Worm (Caenorhabditis elegans) whole organism, mixed stage, embryonic: ENCODE data around the gene Y57G11C.1147.

Experiments used
- M03D4.4 ChIP-seq: sonication (generic microtip); optimal IDR thresholded peaks from 2 replicates; lab custom pipeline; 2017; ENCODE audit warnings: mild to moderate bottlenecking, missing genetic modification characterization, missing compliant biosample characterization
- blmp-1 ChIP-seq: fragments of 150-350 bp; optimal IDR thresholded peaks from 2 replicates; lab custom pipeline; 2014; ENCODE audit warnings: missing biosample characterization, missing genetic modification characterization
- elt-1 ChIP-seq: sonication (generic microtip); optimal IDR thresholded peaks from 2 replicates; lab custom pipeline; 2017; ENCODE audit warnings: missing genetic modification characterization, mild to moderate bottlenecking, missing compliant biosample characterization, antibody characterized with exemption, moderate library complexity, borderline replicate concordance; ENCODE audit not compliant: insufficient read depth
- hlh-1 ChIP-seq: fragments of 150-350 bp; optimal IDR thresholded peaks from 2 replicates; lab custom pipeline; 2014; ENCODE audit warnings: missing biosample characterization, missing genetic modification reagents, missing genetic modification characterization
- lsy-2 ChIP-seq: fragments of 150-350 bp; optimal IDR thresholded peaks from 2 replicates; lab custom pipeline; 2014; ENCODE audit warnings: missing biosample characterization, missing genetic modification characterization
- mep-1 ChIP-seq: fragments of 150-350 bp; optimal IDR thresholded peaks from 2 replicates; lab custom pipeline; 2017; ENCODE audit warnings: missing biosample characterization, missing genetic modification reagents, missing genetic modification characterization, inconsistent platforms
- nhr-12 ChIP-seq: fragments of 150-350 bp; optimal IDR thresholded peaks from 2 replicates; lab custom pipeline; 2014; ENCODE audit warnings: missing biosample characterization, missing genetic modification characterization
- nhr-28 ChIP-seq: fragments of 150-350 bp; optimal IDR thresholded peaks from 2 replicates; lab custom pipeline; 2014; ENCODE audit warnings: missing biosample characterization, missing genetic modification characterization
- pha-4 ChIP-seq: fragments of 150-350 bp; optimal IDR thresholded peaks from 2 replicates; lab custom pipeline; 2018; ENCODE audit warnings: missing biosample characterization, missing genetic modification reagents, missing genetic modification characterization
- sptf-1 ChIP-seq: sonication (generic microtip); optimal IDR thresholded peaks from 2 replicates; lab custom pipeline; 2017; ENCODE audit warnings: mild to moderate bottlenecking, missing genetic modification characterization, moderate library complexity, missing compliant biosample characterization
- unc-62 ChIP-seq: fragments of 150-350 bp; optimal IDR thresholded peaks from 2 replicates; lab custom pipeline; 2014; ENCODE audit warnings: missing biosample characterization, missing genetic modification reagents, missing genetic modification characterization
- zip-8 ChIP-seq: fragments of 150-350 bp; optimal IDR thresholded peaks from 2 replicates; lab custom pipeline; 2014; ENCODE audit warnings: missing biosample characterization, missing genetic modification characterization
- ztf-11 ChIP-seq: fragments of 150-350 bp; optimal IDR thresholded peaks from 2 replicates; lab custom pipeline; 2014; ENCODE audit warnings: missing biosample characterization, missing genetic modification characterization

ce11 chrIV:14838095-14838494 lies 40.8 kb upstream of the Y57G11C.1147 start:
- TF ChIP-seq blmp-1 (tag; lab: Kevin White, UChicago): no peak
- TF ChIP-seq nhr-28 (tag; lab: Kevin White, UChicago): no peak
- TF ChIP-seq lsy-2 (tag; lab: Kevin White, UChicago): peak; percentile 8
- peak; percentile 36 for TF ChIP-seq unc-62 (GFP tag; lab: Kevin White, UChicago)
- TF ChIP-seq nhr-12: no peak
- no peak for TF ChIP-seq zip-8 (tag; lab: Kevin White, UChicago)
- peak; percentile 91 for TF ChIP-seq sptf-1 (tag; lab: Kevin White, UChicago)
- TF ChIP-seq ztf-11: no peak
- TF ChIP-seq pha-4 (tag; lab: Kevin White, UChicago): no peak
- TF ChIP-seq mep-1 (tag; lab: Kevin White, UChicago): no peak
- TF ChIP-seq M03D4.4 (tag; lab: Kevin White, UChicago): peak; percentile 83
- peak; percentile 20 for TF ChIP-seq elt-1 (tag; lab: Kevin White, UChicago)
- no peak for TF ChIP-seq hlh-1 (tag; lab: Kevin White, UChicago)
